Worm (Caenorhabditis elegans) whole organism, L2 larva: ENCODE results near the gene C55A1.7.

ENCODE experiments used
- C34F6.9 ChIP-seq: fragments of 150-350 bp; optimal IDR thresholded peaks from 2 replicates; lab custom pipeline; 2014; ENCODE audit warnings: missing biosample characterization, missing genetic modification characterization
- F13H6.1 ChIP-seq: sonication (generic microtip); optimal IDR thresholded peaks from 2 replicates; lab custom pipeline; 2016; ENCODE audit warnings: missing genetic modification characterization, missing compliant biosample characterization
- Y55F3AM.14 ChIP-seq: fragments of 200-800 bp; sonication (Bioruptor generic); optimal IDR thresholded peaks from 2 replicates; lab custom pipeline; 2018; ENCODE audit warnings: mild to moderate bottlenecking, missing genetic modification characterization, missing compliant biosample characterization
- alr-1 ChIP-seq: fragments of 150-350 bp; optimal IDR thresholded peaks from 2 replicates; lab custom pipeline; 2014; ENCODE audit warnings: missing biosample characterization, missing genetic modification characterization
- aly-2 ChIP-seq: fragments of 150-350 bp; optimal IDR thresholded peaks from 2 replicates; lab custom pipeline; 2014; ENCODE audit warnings: missing biosample characterization, missing genetic modification characterization
- blmp-1 ChIP-seq: sonication (generic microtip); optimal IDR thresholded peaks from 2 replicates; lab custom pipeline; 2017; ENCODE audit warnings: missing genetic modification characterization, mild to moderate bottlenecking, missing compliant biosample characterization, antibody characterized with exemption, moderate library complexity; ENCODE audit not compliant: insufficient read depth
- ceh-16 ChIP-seq: fragments of 150-350 bp; optimal IDR thresholded peaks from 2 replicates; lab custom pipeline; 2014; ENCODE audit warnings: missing biosample characterization, missing genetic modification characterization
- ceh-82 ChIP-seq: fragments of 150-350 bp; optimal IDR thresholded peaks from 2 replicates; lab custom pipeline; 2014; ENCODE audit warnings: missing biosample characterization, missing genetic modification characterization
- crh-2 ChIP-seq: sonication (generic microtip); optimal IDR thresholded peaks from 2 replicates; lab custom pipeline; 2017; ENCODE audit warnings: missing biosample characterization, missing genetic modification characterization
- dmd-4 ChIP-seq: sonication (generic microtip); optimal IDR thresholded peaks from 2 replicates; lab custom pipeline; 2017; ENCODE audit warnings: missing biosample characterization, missing genetic modification characterization
- egl-27 ChIP-seq: sonication (generic microtip); optimal IDR thresholded peaks from 3 replicates; lab custom pipeline; 2017; ENCODE audit warnings: missing biosample characterization, missing genetic modification reagents, missing genetic modification characterization
- elt-1 ChIP-seq: fragments of 150-350 bp; optimal IDR thresholded peaks from 2 replicates; lab custom pipeline; 2014; ENCODE audit warnings: missing biosample characterization, missing genetic modification characterization
- elt-3 ChIP-seq: sonication (generic microtip); optimal IDR thresholded peaks from 2 replicates; lab custom pipeline; 2017; ENCODE audit warnings: missing biosample characterization, missing genetic modification characterization
- gmeb-1 ChIP-seq: fragments of 150-350 bp; optimal IDR thresholded peaks from 2 replicates; lab custom pipeline; 2014; ENCODE audit warnings: missing biosample characterization, missing genetic modification characterization
- lin-11 ChIP-seq: fragments of 150-350 bp; sonication (generic microtip); optimal IDR thresholded peaks from 2 replicates; lab custom pipeline; 2014; ENCODE audit warnings: missing biosample characterization, missing genetic modification characterization, inconsistent platforms, mixed read lengths
- lin-13 ChIP-seq: fragments of 150-350 bp; optimal IDR thresholded peaks from 2 replicates; lab custom pipeline; 2014; ENCODE audit warnings: missing biosample characterization, missing genetic modification reagents, missing genetic modification characterization
- mbf-1 ChIP-seq: sonication (generic microtip); optimal IDR thresholded peaks from 2 replicates; lab custom pipeline; 2017; ENCODE audit warnings: missing biosample characterization, missing genetic modification characterization
- mdl-1 ChIP-seq, 2 experiments: fragments of 150-350 bp in 1 of 2; sonication (generic microtip) in 1 of 2; optimal IDR thresholded peaks; 2 replicates each; lab custom pipeline; 2017; ENCODE audit warnings: missing biosample characterization in 2 of 2, missing genetic modification characterization in 2 of 2
- nhr-11 ChIP-seq: fragments of 150-350 bp; optimal IDR thresholded peaks from 2 replicates; lab custom pipeline; 2014; ENCODE audit warnings: missing biosample characterization, missing genetic modification characterization
- nhr-12 ChIP-seq: fragments of 150-350 bp; optimal IDR thresholded peaks from 2 replicates; lab custom pipeline; 2014; ENCODE audit warnings: missing biosample characterization, missing genetic modification characterization
- nhr-129 ChIP-seq: fragments of 150-350 bp; optimal IDR thresholded peaks from 2 replicates; lab custom pipeline; 2014; ENCODE audit warnings: missing biosample characterization, missing genetic modification characterization
- nhr-21 ChIP-seq: fragments of 150-350 bp; optimal IDR thresholded peaks from 2 replicates; lab custom pipeline; 2014; ENCODE audit warnings: missing biosample characterization, missing genetic modification characterization
- nhr-23 ChIP-seq: fragments of 150-350 bp; optimal IDR thresholded peaks from 2 replicates; lab custom pipeline; 2014; ENCODE audit warnings: missing biosample characterization, missing genetic modification reagents, missing genetic modification characterization
- nhr-25 ChIP-seq: fragments of 150-350 bp; sonication (generic microtip); optimal IDR thresholded peaks from 3 replicates; lab custom pipeline; 2014; ENCODE audit warnings: missing biosample characterization, missing genetic modification characterization
- nhr-6 ChIP-seq: fragments of 150-350 bp; optimal IDR thresholded peaks from 2 replicates; lab custom pipeline; 2014; ENCODE audit warnings: missing biosample characterization, missing genetic modification characterization
- nhr-77 ChIP-seq: fragments of 150-350 bp; optimal IDR thresholded peaks from 2 replicates; lab custom pipeline; 2014; ENCODE audit warnings: missing biosample characterization, missing genetic modification characterization
- peb-1 ChIP-seq: fragments of 150-350 bp; optimal IDR thresholded peaks from 2 replicates; lab custom pipeline; 2014; ENCODE audit warnings: missing biosample characterization, missing genetic modification characterization
- sem-4 ChIP-seq: fragments of 150-350 bp; optimal IDR thresholded peaks from 2 replicates; lab custom pipeline; 2014; ENCODE audit warnings: missing biosample characterization, missing genetic modification reagents, missing genetic modification characterization
- skn-1 ChIP-seq: sonication (generic microtip); optimal IDR thresholded peaks from 2 replicates; lab custom pipeline; 2017; ENCODE audit warnings: missing biosample characterization, missing genetic modification characterization
- sma-3 ChIP-seq: sonication (generic microtip); optimal IDR thresholded peaks from 2 replicates; lab custom pipeline; 2016; ENCODE audit warnings: missing genetic modification reagents, missing genetic modification characterization, missing compliant biosample characterization
- sma-9 ChIP-seq, 2 experiments: fragments of 150-350 bp in 1 of 2; sonication (generic microtip) in 1 of 2; optimal IDR thresholded peaks; 2 replicates each; lab custom pipeline; 2014 to 2016; ENCODE audit warnings: missing genetic modification characterization in 2 of 2, mild to moderate bottlenecking in 1 of 2, missing biosample characterization in 1 of 2, missing compliant biosample characterization in 1 of 2, missing genetic modification reagents in 1 of 2, moderate library complexity in 1 of 2
- unc-39 ChIP-seq: fragments of 150-350 bp; optimal IDR thresholded peaks from 2 replicates; lab custom pipeline; 2014; ENCODE audit warnings: missing biosample characterization, missing genetic modification characterization
- unc-55 ChIP-seq: fragments of 150-350 bp; sonication (generic microtip); optimal IDR thresholded peaks from 3 replicates; lab custom pipeline; 2014; ENCODE audit warnings: missing biosample characterization, missing genetic modification reagents, missing genetic modification characterization
- unc-62 ChIP-seq: fragments of 150-350 bp; optimal IDR thresholded peaks from 2 replicates; lab custom pipeline; 2014; ENCODE audit warnings: missing biosample characterization, missing genetic modification reagents, missing genetic modification characterization
- zag-1 ChIP-seq: fragments of 150-350 bp; optimal IDR thresholded peaks from 2 replicates; lab custom pipeline; 2014; ENCODE audit warnings: missing biosample characterization, missing genetic modification characterization
- ztf-1 ChIP-seq: fragments of 200-800 bp; sonication (Bioruptor generic); conservative IDR thresholded peaks from 2 replicates; pipeline ENCODE4 v1.3.6; 2022; ENCODE audit warnings: missing genetic modification characterization, missing compliant biosample characterization

C55A1.7 gene

ce11 chrV:15661580-15661979, 14.1 kb upstream of the C55A1.7 start:
- TF ChIP-seq F13H6.1 (no peak), nhr-25 (no peak), nhr-129 (tag; lab: Kevin White, UChicago) (peak; percentile 0), dmd-4 (tag; lab: Kevin White, UChicago) (no peak), crh-2 (tag; lab: Kevin White, UChicago) (no peak), aly-2 (no peak), elt-3 (no peak), sem-4 (tag; lab: Kevin White, UChicago) (peak; percentile 9), sma-9 (GFP tag; optimal IDR thresholded peaks at IDR 0.05; lab: Kevin White, UChicago) (peak; percentile 7), sma-9 (tag; optimal IDR thresholded peaks at IDR 0.05; lab: Kevin White, UChicago) (no peak), gmeb-1 (no peak), nhr-11 (tag; lab: Kevin White, UChicago) (no peak), nhr-12 (tag; lab: Kevin White, UChicago) (no peak), zag-1 (tag; lab: Kevin White, UChicago) (no peak), nhr-6 (tag; lab: Kevin White, UChicago) (no peak), alr-1 (tag; lab: Kevin White, UChicago) (no peak), unc-39 (tag; lab: Kevin White, UChicago) (no peak), ztf-1 (GFP tag; lab: Robert Waterston, UW) (no peak)

ce11 chrV:15661003-15661402, 13.6 kb upstream of the C55A1.7 start:
- TF ChIP-seq nhr-25 (peak; percentile 96), ceh-16 (peak; percentile 75), sma-9 (GFP tag; optimal IDR thresholded peaks at IDR 0.05; lab: Kevin White, UChicago) (peak; percentile 73), sma-9 (tag; optimal IDR thresholded peaks at IDR 0.05; lab: Kevin White, UChicago) (no peak), crh-2 (tag; lab: Kevin White, UChicago) (no peak), nhr-11 (tag; lab: Kevin White, UChicago) (no peak), elt-1 (peak; percentile 98), mdl-1 (tag; optimal IDR thresholded peaks at IDR 0.05; lab: Kevin White, UChicago) (no peak), sma-3 (peak; percentile 32), lin-13 (GFP tag; lab: Kevin White, UChicago) (no peak), blmp-1 (peak; percentile 77), egl-27 (peak; percentile 19), nhr-6 (tag; lab: Kevin White, UChicago) (peak; percentile 17), nhr-23 (peak; percentile 92), peb-1 (tag; lab: Kevin White, UChicago) (peak; percentile 8), sem-4 (tag; lab: Kevin White, UChicago) (peak; percentile 43), ceh-82 (no peak)

- TF ChIP-seq F13H6.1 = peak; percentile 11
- no peak for TF ChIP-seq dmd-4 (tag; lab: Kevin White, UChicago)
- TF ChIP-seq, all 48 proteins: peak for 1
Observed at ce11 chrV:15658262-15659060, 11.0 kb upstream of the C55A1.7 start.

ce11 chrV:15654124-15654523, 6.7 kb upstream of the C55A1.7 start, which contains the start of gene F53E4.2:
F53E4.2 (plus strand) TSS chrV:15654424.
- TF ChIP-seq nhr-6 (tag; lab: Kevin White, UChicago) = no peak
- no peak for TF ChIP-seq crh-2 (tag; lab: Kevin White, UChicago)
- no peak for TF ChIP-seq mbf-1
- no peak for TF ChIP-seq lin-11 (tag; lab: Kevin White, UChicago)
- no peak for TF ChIP-seq nhr-21 (tag; lab: Kevin White, UChicago)
- no peak for TF ChIP-seq nhr-12 (tag; lab: Kevin White, UChicago)
- TF ChIP-seq egl-27 = no peak
- TF ChIP-seq Y55F3AM.14 = no peak
- no peak for TF ChIP-seq C34F6.9
- TF ChIP-seq nhr-77 (tag; lab: Kevin White, UChicago) = no peak
- no peak for TF ChIP-seq elt-3
- no peak for TF ChIP-seq ceh-82
- no peak for TF ChIP-seq skn-1 (tag; lab: Kevin White, UChicago)
- no peak for TF ChIP-seq peb-1 (tag; lab: Kevin White, UChicago)
- TF ChIP-seq unc-55 (GFP tag; lab: Kevin White, UChicago) = no peak
- TF ChIP-seq ceh-16 = no peak
- no peak for TF ChIP-seq unc-62 (GFP tag; lab: Kevin White, UChicago)
- TF ChIP-seq sem-4 (tag; lab: Kevin White, UChicago) = no peak
- TF ChIP-seq, all 48 proteins: peak for 0
